Fruit fly (Drosophila melanogaster): ENCODE measurements around the gene CG34027.

CG34027 gene

DNA sequence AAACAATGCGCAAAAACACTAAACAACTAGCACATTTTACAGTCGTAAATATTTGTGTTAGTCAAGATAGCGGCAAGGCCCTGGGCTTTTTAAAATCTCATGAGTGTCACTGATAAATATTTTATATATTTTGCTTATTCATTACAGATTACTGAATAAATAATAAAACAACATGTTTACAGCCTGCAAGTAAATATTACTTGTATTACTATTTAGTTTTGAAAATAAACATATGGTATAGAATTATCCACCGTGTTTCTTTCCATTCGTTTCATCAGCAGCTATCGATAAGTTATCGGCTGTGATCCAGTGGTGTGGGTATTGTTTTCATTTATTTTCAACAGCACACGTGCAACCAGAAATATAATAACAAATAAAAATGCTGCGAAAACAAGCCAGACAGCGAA is 34.3 kb downstream of the CG34027 start, which contains the start of the genes shams and CG11920 (continued):
- peak; percentile 73; the same call in 1 of the 3 replicates for TF ChIP-seq CG34224 (GFP tag; IDR thresholded peaks at IDR 0.05; ENCODE audit: partially characterized antibody)
- peak; percentile 27 for TF ChIP-seq CG2120 (GFP tag; optimal IDR thresholded peaks at IDR 0.05)
- peak in 1 of 3 experiments; percentile 9 for TF ChIP-seq Stat92E (GFP tag; optimal IDR thresholded peaks at IDR 0.05)
- TF ChIP-seq Scr (GFP tag; IDR thresholded peaks at IDR 0.05; ENCODE audit: partially characterized antibody) = peak; percentile 66
- TF ChIP-seq nerfin-1 (tag; optimal IDR thresholded peaks at IDR 0.05) = peak; percentile 48
- TF ChIP-seq bbx (GFP tag; IDR thresholded peaks at IDR 0.05; ENCODE audit: partially characterized antibody) = peak; percentile 33; the same call in 1 of the 2 replicates
- TF ChIP-seq twi (tag; optimal IDR thresholded peaks at IDR 0.05) = peak; percentile 45
- TF ChIP-seq stwl (tag; optimal IDR thresholded peaks at IDR 0.05) = peak; percentile 52
- peak; percentile 29 for TF ChIP-seq unpg (GFP tag; optimal IDR thresholded peaks at IDR 0.05)
- peak; percentile 16 for TF ChIP-seq cg (GFP tag; optimal IDR thresholded peaks at IDR 0.05)
- TF ChIP-seq bigmax (GFP tag; optimal IDR thresholded peaks at IDR 0.05) = no peak
- no peak for TF ChIP-seq Aef1 (GFP tag; IDR thresholded peaks at IDR 0.05)
- TF ChIP-seq tna (GFP tag; IDR thresholded peaks at IDR 0.05; ENCODE audit: partially characterized antibody) = 0 out of 2 replicates have a peak, but pooled peaks have one; percentile 37
- TF ChIP-seq CG30020 (tag; optimal IDR thresholded peaks at IDR 0.05) = peak; percentile 97
- TF ChIP-seq CG13424 (tag; optimal IDR thresholded peaks at IDR 0.05) = peak; percentile 12
- TF ChIP-seq lilli (GFP tag; optimal IDR thresholded peaks at IDR 0.05) = peak; percentile 29
- TF ChIP-seq sens (GFP tag) = peak; percentile 80
- TF ChIP-seq Spps (tag; optimal IDR thresholded peaks at IDR 0.05) = peak; percentile 3
- no peak for TF ChIP-seq CG4360 (GFP tag; IDR thresholded peaks at IDR 0.05)
- TF ChIP-seq Atf3 (GFP tag; optimal IDR thresholded peaks at IDR 0.05) = no peak
- no peak for TF ChIP-seq Jarid2 (GFP tag; optimal IDR thresholded peaks at IDR 0.05)
- peak; percentile 57 for TF ChIP-seq gem (tag; optimal IDR thresholded peaks at IDR 0.05)
- peak; percentile 80 for TF ChIP-seq CG2116 (GFP tag; optimal IDR thresholded peaks at IDR 0.05)
- peak; percentile 23 for TF ChIP-seq HmgZ (tag; optimal IDR thresholded peaks at IDR 0.05)
- TF ChIP-seq CG3726 (GFP tag; IDR thresholded peaks at IDR 0.05) = no peak
- peak; percentile 62; the same call in 1 of the 2 replicates for TF ChIP-seq MBD-R2 (GFP tag; IDR thresholded peaks at IDR 0.05)
- no peak for TF ChIP-seq CG8089 (GFP tag; optimal IDR thresholded peaks at IDR 0.05)
- TF ChIP-seq CG10654 (GFP tag; optimal IDR thresholded peaks at IDR 0.05) = peak; percentile 2
- no peak for TF ChIP-seq CG10959 (GFP tag; IDR thresholded peaks at IDR 0.05)
- TF ChIP-seq Sin3A (optimal IDR thresholded peaks at IDR 0.05) = no peak
- peak; percentile 42 for TF ChIP-seq Nf-YC (tag; optimal IDR thresholded peaks at IDR 0.05)
- no peak for TF ChIP-seq CG7556 (GFP tag; optimal IDR thresholded peaks at IDR 0.05)
- TF ChIP-seq Hr51 (GFP tag; optimal IDR thresholded peaks at IDR 0.05) = no peak
- peak; percentile 45; the same call in 1 of the 2 replicates for TF ChIP-seq E2f2 (GFP tag; IDR thresholded peaks at IDR 0.05)
- TF ChIP-seq CG14965 (GFP tag; optimal IDR thresholded peaks at IDR 0.05; ENCODE audit: borderline replicate concordance) = no peak
- TF ChIP-seq Nf-YB (GFP tag; optimal IDR thresholded peaks at IDR 0.05) = peak; percentile 24
- 0 out of 3 replicates have a peak, but pooled peaks have one; percentile 39 for TF ChIP-seq CG6791 (GFP tag; IDR thresholded peaks at IDR 0.05; ENCODE audit: partially characterized antibody)
- TF ChIP-seq ttk (GFP tag; IDR thresholded peaks at IDR 0.05) = no peak
- no peak for TF ChIP-seq oc (tag; optimal IDR thresholded peaks at IDR 0.05)
- TF ChIP-seq nmo (GFP tag; optimal IDR thresholded peaks at IDR 0.05) = peak; percentile 51
- TF ChIP-seq amos (GFP tag; IDR thresholded peaks at IDR 0.05; ENCODE audit: partially characterized antibody) = no peak; the same call in 1 of the 2 replicates
- TF ChIP-seq slou (GFP tag; optimal IDR thresholded peaks at IDR 0.05) = no peak
- TF ChIP-seq sim (GFP tag; IDR thresholded peaks at IDR 0.05) = no peak
- peak; percentile 74 for TF ChIP-seq CG13287 (GFP tag; IDR thresholded peaks at IDR 0.05; ENCODE audit: partially characterized antibody)
- TF ChIP-seq Opbp (GFP tag; IDR thresholded peaks at IDR 0.05; ENCODE audit: partially characterized antibody) = peak; percentile 47; the same call in 1 of the 3 replicates
- peak; percentile 60 for TF ChIP-seq Bgb (GFP tag; IDR thresholded peaks at IDR 0.05; ENCODE audit: partially characterized antibody)
- no peak for TF ChIP-seq Dfd (GFP tag; optimal IDR thresholded peaks at IDR 0.05)
- TF ChIP-seq CG34376 (GFP tag; optimal IDR thresholded peaks at IDR 0.05) = no peak
- TF ChIP-seq HLH4C (GFP tag; IDR thresholded peaks at IDR 0.05; ENCODE audit: partially characterized antibody) = peak; percentile 67

All from whole organism, embryonic.